Worm (Caenorhabditis elegans) whole organism, early embryonic: Measurements from ENCODE around the gene bmk-1.

Experiments used
- B0310.2 ChIP-seq: sonication (generic microtip); optimal IDR thresholded peaks from 2 replicates; lab custom pipeline; 2016; ENCODE audit warnings: mild to moderate bottlenecking, missing genetic modification characterization, missing compliant biosample characterization
- F13C5.2 ChIP-seq: sonication (generic microtip); optimal IDR thresholded peaks from 2 replicates; lab custom pipeline; 2017; ENCODE audit warnings: mild to moderate bottlenecking, missing genetic modification characterization, inconsistent platforms, missing compliant biosample characterization
- aly-1 ChIP-seq: sonication (generic microtip); optimal IDR thresholded peaks from 2 replicates; lab custom pipeline; 2016; ENCODE audit warnings: missing genetic modification characterization, missing compliant biosample characterization
- ama-1 ChIP-seq: fragments of 150-350 bp; optimal IDR thresholded peaks from 2 replicates; lab custom pipeline; 2014
- ceh-13 ChIP-seq: fragments of 200-800 bp; sonication (Bioruptor generic); optimal IDR thresholded peaks from 2 replicates; lab custom pipeline; 2018; ENCODE audit warnings: mild to moderate bottlenecking, missing genetic modification characterization, missing compliant biosample characterization
- ceh-36 ChIP-seq: sonication (generic microtip); optimal IDR thresholded peaks from 2 replicates; lab custom pipeline; 2016; ENCODE audit warnings: missing genetic modification characterization, inconsistent platforms, missing compliant biosample characterization
- ets-7 ChIP-seq: sonication (generic microtip); optimal IDR thresholded peaks from 2 replicates; lab custom pipeline; 2016; ENCODE audit warnings: missing genotype, missing genetic modification characterization, missing compliant biosample characterization
- flt-1 ChIP-seq: fragments of 200-800 bp; sonication (Bioruptor generic); IDR thresholded peaks from 2 replicates; pipeline ENCODE4 v1.3.6; 2022; ENCODE audit warnings: missing genetic modification characterization, missing compliant biosample characterization
- hmbx-1 ChIP-seq: sonication (generic microtip); optimal IDR thresholded peaks from 2 replicates; lab custom pipeline; 2016; ENCODE audit warnings: mild to moderate bottlenecking, missing genetic modification characterization, missing compliant biosample characterization
- hmg-4 ChIP-seq: fragments of 200-800 bp; sonication (Bioruptor generic); optimal IDR thresholded peaks from 2 replicates; lab custom pipeline; 2018; ENCODE audit warnings: mild to moderate bottlenecking, missing genetic modification characterization, missing compliant biosample characterization
- hnd-1 ChIP-seq: sonication (generic microtip); optimal IDR thresholded peaks from 2 replicates; lab custom pipeline; 2016; ENCODE audit warnings: missing genetic modification characterization, missing compliant biosample characterization
- pes-1 ChIP-seq: fragments of 200-800 bp; sonication (Bioruptor generic); IDR thresholded peaks from 2 replicates; pipeline ENCODE4 v1.3.6; 2022; ENCODE audit warnings: missing genetic modification reagents, missing genetic modification characterization, missing compliant biosample characterization
- scrt-1 ChIP-seq: fragments of 200-800 bp; sonication (Bioruptor generic); IDR thresholded peaks from 2 replicates; pipeline ENCODE4 v1.3.6; 2022; ENCODE audit warnings: missing genetic modification characterization, missing compliant biosample characterization
- sea-1 ChIP-seq: fragments of 200-800 bp; sonication (Bioruptor generic); conservative IDR thresholded peaks from 2 replicates; pipeline ENCODE4 v1.3.6; 2022; ENCODE audit warnings: missing genetic modification characterization, missing compliant biosample characterization
- tbx-11 ChIP-seq: fragments of 200-800 bp; sonication (Bioruptor generic); IDR thresholded peaks from 2 replicates; pipeline ENCODE4 v1.3.6; 2022; ENCODE audit warnings: missing genetic modification characterization, missing compliant biosample characterization
- tbx-37 ChIP-seq: fragments of 200-800 bp; sonication (Bioruptor generic); conservative IDR thresholded peaks from 2 replicates; pipeline ENCODE4 v1.3.6; 2022; ENCODE audit warnings: missing genetic modification reagents, missing genetic modification characterization, missing compliant biosample characterization
- tra-4 ChIP-seq: sonication (generic microtip); optimal IDR thresholded peaks from 2 replicates; lab custom pipeline; 2017; ENCODE audit warnings: missing genetic modification characterization, missing compliant biosample characterization

The bmk-1 gene

ce11 chrV:14409905-14410304 is 46.9 kb downstream of the bmk-1 start:
- no peak for TF ChIP-seq ceh-36 (tag; lab: Kevin White, UChicago)
- TF ChIP-seq scrt-1 (GFP tag; lab: Robert Waterston, UW), result no peak

- no peak for TF ChIP-seq hmbx-1 (tag; lab: Kevin White, UChicago)
- no peak for TF ChIP-seq F13C5.2 (tag; lab: Kevin White, UChicago)
- TF ChIP-seq tbx-37, result no peak
- no peak for TF ChIP-seq scrt-1 (GFP tag; lab: Robert Waterston, UW)
- TF ChIP-seq flt-1, result no peak
- no peak for TF ChIP-seq ama-1 (lab: Kevin White, UChicago)
- no peak for TF ChIP-seq sea-1 (GFP tag; lab: Robert Waterston, UW)
- no peak for TF ChIP-seq hnd-1 (tag; lab: Kevin White, UChicago)
- no peak for TF ChIP-seq B0310.2
- TF ChIP-seq tbx-11 (GFP tag; lab: Robert Waterston, UW), result no peak
- TF ChIP-seq ceh-13 (GFP tag; lab: Kevin White, UChicago), result no peak
- TF ChIP-seq ets-7 (tag; lab: Kevin White, UChicago), result no peak
- TF ChIP-seq tra-4 (tag; lab: Kevin White, UChicago), result no peak
- TF ChIP-seq ceh-36 (tag; lab: Kevin White, UChicago), result no peak
- no peak for TF ChIP-seq aly-1 (tag; lab: Kevin White, UChicago)
- no peak for TF ChIP-seq hmg-4 (GFP tag; lab: Kevin White, UChicago)
- TF ChIP-seq pes-1 (GFP tag; lab: Robert Waterston, UW), result no peak
Measured at ce11 chrV:14408774-14409173, 48.0 kb downstream of the bmk-1 start, which contains the start of gene gnrr-2. gnrr-2 (plus strand) TSS chrV:14409074.

- TF ChIP-seq scrt-1 (GFP tag; lab: Robert Waterston, UW), result no peak
- no peak for TF ChIP-seq ceh-13 (GFP tag; lab: Kevin White, UChicago)
- TF ChIP-seq flt-1, result no peak
- TF ChIP-seq hnd-1 (tag; lab: Kevin White, UChicago), result no peak
- no peak for TF ChIP-seq tra-4 (tag; lab: Kevin White, UChicago)
Measured at ce11 chrV:14405647-14406046, 51.1 kb downstream of the bmk-1 start.
